Fruit fly (Drosophila melanogaster) whole organism, wandering third instar larva: ENCODE measurements around the gene CG17549.

Source experiments
- Abd-B ChIP-seq: fragments of >200 bp; optimal IDR thresholded peaks from 2 replicates; lab custom pipeline; 2017; ENCODE audit warnings: missing biosample characterization, missing genetic modification characterization
- CG32264 ChIP-seq: fragments of 200-800 bp; sonication (Bioruptor generic); optimal IDR thresholded peaks from 2 replicates; lab custom pipeline; 2016; ENCODE audit warnings: missing biosample characterization, missing genetic modification characterization
- CG9705 ChIP-seq: fragments of 200-800 bp; sonication (Bioruptor generic); optimal IDR thresholded peaks from 2 replicates; lab custom pipeline; 2018; ENCODE audit warnings: missing biosample characterization, mild to moderate bottlenecking, missing genetic modification characterization
- CrebA ChIP-seq: fragments of 200-800 bp; sonication (Bioruptor generic); optimal IDR thresholded peaks from 2 replicates; lab custom pipeline; 2016; ENCODE audit warnings: missing biosample characterization, mild to moderate bottlenecking, missing genetic modification characterization, borderline replicate concordance
- Dfd ChIP-seq: fragments of >200 bp; optimal IDR thresholded peaks from 2 replicates; lab custom pipeline; 2017; ENCODE audit warnings: missing biosample characterization, missing genetic modification characterization
- Dif ChIP-seq: fragments of 200-275, 200-300 bp; sonication (Bioruptor generic); optimal IDR thresholded peaks from 2 replicates; lab custom pipeline; 2018; ENCODE audit warnings: missing biosample characterization, missing genetic modification characterization; ENCODE audit not compliant: partially characterized antibody
- GATAd ChIP-seq: sonication (Bioruptor generic); optimal IDR thresholded peaks from 2 replicates; lab custom pipeline; 2016; ENCODE audit warnings: missing biosample characterization, missing genetic modification characterization
- HLH106 ChIP-seq: fragments of 200-800 bp; optimal IDR thresholded peaks from 3 replicates; lab custom pipeline; 2019; ENCODE audit warnings: missing biosample characterization, mild to moderate bottlenecking, missing genetic modification characterization, moderate library complexity
- Hnf4 ChIP-seq: fragments of 200-800 bp; sonication (Bioruptor generic); optimal IDR thresholded peaks from 2 replicates; lab custom pipeline; 2016; ENCODE audit warnings: missing biosample characterization, mild to moderate bottlenecking, missing genetic modification characterization
- Hr83 ChIP-seq: fragments of 200-300 bp; sonication (Bioruptor generic); optimal IDR thresholded peaks from 2 replicates; lab custom pipeline; 2016; ENCODE audit warnings: missing biosample characterization, mild to moderate bottlenecking, missing genetic modification characterization, moderate library complexity; ENCODE audit not compliant: poor library complexity, severe bottlenecking
- Mio ChIP-seq: sonication (Bioruptor generic); optimal IDR thresholded peaks from 2 replicates; lab custom pipeline; 2016; ENCODE audit warnings: missing biosample characterization, missing genetic modification characterization
- Myc ChIP-seq: fragments of >200 bp; optimal IDR thresholded peaks from 2 replicates; lab custom pipeline; 2017
- N ChIP-seq: fragments of >200 bp; optimal IDR thresholded peaks from 2 replicates; lab custom pipeline; 2018; ENCODE audit warnings: missing biosample characterization, missing external identifiers, missing genetic modification characterization
- OdsH ChIP-seq: fragments of 200-800 bp; sonication (Bioruptor generic); optimal IDR thresholded peaks from 2 replicates; lab custom pipeline; 2016; ENCODE audit warnings: missing biosample characterization, mild to moderate bottlenecking, missing genetic modification characterization
- Rel ChIP-seq, 2 experiments: fragments of 200-800 bp; sonication (Bioruptor generic) in 1 of 2; optimal IDR thresholded peaks; 2 replicates in 1 of 2; 3 replicates in 1 of 2; lab custom pipeline; 2016 to 2019; ENCODE audit warnings: mild to moderate bottlenecking in 2 of 2, missing biosample characterization in 2 of 2, missing genetic modification characterization in 2 of 2, moderate library complexity in 1 of 2
- Vsx2 ChIP-seq: fragments of 200-300, 225-300 bp; sonication (Bioruptor generic); optimal IDR thresholded peaks from 2 replicates; lab custom pipeline; 2018; ENCODE audit warnings: missing biosample characterization, missing genetic modification characterization; ENCODE audit not compliant: partially characterized antibody
- brk ChIP-seq: fragments of 200-800 bp; sonication (Bioruptor generic); optimal IDR thresholded peaks from 2 replicates; lab custom pipeline; 2016; ENCODE audit warnings: missing biosample characterization, mild to moderate bottlenecking, missing genetic modification characterization
- dl ChIP-seq, 2 experiments: fragments of 175-275, 200-275 bp in 1 of 2; fragments of 200-275 bp in 1 of 2; sonication (Bioruptor generic); optimal IDR thresholded peaks; lab custom pipeline; 2018; ENCODE audit warnings: mild to moderate bottlenecking in 2 of 2, missing biosample characterization in 2 of 2, missing genetic modification characterization in 2 of 2, moderate library complexity in 2 of 2; ENCODE audit not compliant: partially characterized antibody in 2 of 2, insufficient read depth in 1 of 2
- dmrt93B ChIP-seq: fragments of 200-800 bp; sonication (Bioruptor generic); optimal IDR thresholded peaks from 2 replicates; lab custom pipeline; 2018; ENCODE audit warnings: missing biosample characterization, mild to moderate bottlenecking, missing genetic modification characterization
- dsf ChIP-seq: sonication (Bioruptor generic); optimal IDR thresholded peaks from 2 replicates; lab custom pipeline; 2016; ENCODE audit warnings: missing biosample characterization, missing genetic modification characterization, borderline replicate concordance
- ey ChIP-seq: fragments of 200-800 bp; sonication (Bioruptor generic); optimal IDR thresholded peaks from 2 replicates; lab custom pipeline; 2016; ENCODE audit warnings: missing biosample characterization, missing genetic modification characterization
- foxo ChIP-seq, 2 experiments: fragments of 200-800 bp; sonication (Bioruptor generic); optimal IDR thresholded peaks; 2 replicates in 1 of 2; 3 replicates in 1 of 2; lab custom pipeline; 2016 to 2017; ENCODE audit warnings: missing biosample characterization in 2 of 2, missing genetic modification characterization in 2 of 2
- fru ChIP-seq: fragments of 200-800 bp; sonication (Bioruptor generic); optimal IDR thresholded peaks from 3 replicates; lab custom pipeline; 2016; ENCODE audit warnings: missing biosample characterization, mild to moderate bottlenecking, missing genetic modification characterization
- h ChIP-seq: fragments of 200-800 bp; sonication (Bioruptor generic); optimal IDR thresholded peaks from 3 replicates; lab custom pipeline; 2016; ENCODE audit warnings: missing biosample characterization, mild to moderate bottlenecking, missing genetic modification characterization
- lola ChIP-seq: fragments of >200 bp; optimal IDR thresholded peaks from 2 replicates; lab custom pipeline; 2017; ENCODE audit warnings: missing biosample characterization, missing genetic modification characterization
- pan ChIP-seq: fragments of >200 bp; optimal IDR thresholded peaks from 2 replicates; lab custom pipeline; 2017
- sage ChIP-seq: fragments of 200-800 bp; sonication (Bioruptor generic); optimal IDR thresholded peaks from 2 replicates; lab custom pipeline; 2016; ENCODE audit warnings: missing biosample characterization, mild to moderate bottlenecking, missing genetic modification characterization
- sv ChIP-seq: fragments of 200-800 bp; sonication (Bioruptor generic); optimal IDR thresholded peaks from 3 replicates; lab custom pipeline; 2016; ENCODE audit warnings: missing biosample characterization, missing genetic modification characterization
- usp ChIP-seq: fragments of >200 bp; optimal IDR thresholded peaks from 2 replicates; lab custom pipeline; 2017; ENCODE audit warnings: missing biosample characterization, missing genetic modification characterization
- woc ChIP-seq: sonication (Bioruptor generic); optimal IDR thresholded peaks from 2 replicates; lab custom pipeline; 2016; ENCODE audit warnings: missing biosample characterization, mild to moderate bottlenecking, missing genetic modification characterization

CG17549 gene

DNA sequence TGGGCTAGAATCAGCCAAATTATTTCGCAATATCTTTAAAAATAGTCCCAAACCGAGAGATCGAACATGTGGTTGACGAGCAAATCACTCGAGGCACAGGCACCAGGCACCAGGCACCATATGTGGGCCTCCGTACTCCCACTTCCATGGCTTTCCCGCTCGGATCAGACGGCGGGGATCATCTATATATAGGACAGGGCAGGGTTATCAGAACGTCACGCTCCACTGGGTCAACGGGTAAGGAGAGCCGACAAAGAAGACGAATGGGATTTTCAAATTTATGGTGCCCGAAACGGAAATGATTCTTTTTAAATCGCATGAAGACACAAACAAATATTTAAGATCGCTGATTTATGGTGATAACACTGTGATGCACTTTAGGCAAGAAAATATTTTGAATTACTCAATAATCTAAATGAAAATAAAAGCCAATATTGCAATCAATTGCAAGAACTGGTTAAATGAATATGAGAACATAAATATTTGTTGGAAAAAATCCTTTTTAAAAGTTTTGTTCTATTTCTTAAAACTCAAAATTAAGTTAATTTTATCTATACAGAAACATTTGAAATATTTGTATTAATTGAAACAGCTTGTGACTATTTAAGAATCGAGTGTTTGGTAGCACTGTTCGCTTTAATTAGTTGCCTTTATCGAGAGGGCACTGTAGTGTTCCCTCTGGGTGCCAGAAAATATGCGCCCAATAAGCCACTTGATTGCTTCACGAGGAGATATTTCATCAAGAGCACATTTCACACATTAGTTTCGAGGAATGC lies 23.4 kb upstream of the CG17549 start:
- TF ChIP-seq dmrt93B (GFP tag; lab: Kevin White, UChicago) (no peak), sv (GFP tag; lab: Kevin White, UChicago) (no peak), foxo (GFP tag; optimal IDR thresholded peaks at IDR 0.05; lab: Kevin White, UChicago) (no peak), Hr83 (GFP tag; lab: Kevin White, UChicago) (no peak), Hnf4 (no peak), Abd-B (no peak), Dif (no peak), h (GFP tag; lab: Kevin White, UChicago) (no peak), fru (no peak), Mio (no peak), brk (GFP tag; lab: Kevin White, UChicago) (no peak), Dfd (no peak), N (GFP tag; lab: Kevin White, UChicago) (no peak), lola (GFP tag; lab: Kevin White, UChicago) (no peak)

DNA sequence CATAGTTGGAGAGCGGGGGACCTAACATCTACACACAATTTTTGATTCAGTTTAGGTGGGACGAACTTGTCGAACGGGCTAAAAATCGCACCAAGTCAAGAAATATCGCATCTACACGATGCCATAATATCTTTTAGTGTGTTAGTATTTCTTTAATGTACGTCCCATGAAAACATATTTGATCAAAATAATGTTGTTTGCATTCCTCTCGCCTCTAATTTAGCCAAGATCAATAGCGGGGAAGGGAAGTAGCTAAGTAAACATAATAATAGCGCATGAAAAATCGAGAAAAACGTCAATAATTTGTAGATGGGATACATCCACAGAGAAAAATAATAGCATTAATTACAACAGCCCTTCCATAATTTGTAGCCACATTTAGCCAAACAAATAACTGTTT lies 22.1 kb upstream of the CG17549 start:
- TF ChIP-seq ey (GFP tag; lab: Kevin White, UChicago) (no peak), h (GFP tag; lab: Kevin White, UChicago) (no peak), dl (GFP tag; optimal IDR thresholded peaks at IDR 0.05; lab: Kevin White, UChicago; ENCODE audit: insufficient read depth in 1 of 2, partially characterized antibody in 2 of 2) (no peak), CG9705 (GFP tag; lab: Kevin White, UChicago) (no peak), OdsH (GFP tag; lab: Kevin White, UChicago) (no peak), CrebA (GFP tag; lab: Kevin White, UChicago) (no peak), sv (GFP tag; lab: Kevin White, UChicago) (no peak), Abd-B (no peak), Dfd (no peak), Myc (lab: Kevin White, UChicago) (no peak), pan (lab: Kevin White, UChicago) (no peak), dsf (GFP tag; lab: Kevin White, UChicago) (no peak), Vsx2 (GFP tag; lab: Kevin White, UChicago) (no peak), CG32264 (GFP tag; lab: Kevin White, UChicago) (no peak), Dif (no peak), Mio (no peak), fru (no peak), Rel (GFP tag; optimal IDR thresholded peaks at IDR 0.05; lab: Kevin White, UChicago) (no peak), Rel (tag; optimal IDR thresholded peaks at IDR 0.05; lab: Kevin White, UChicago) (no peak), GATAd (GFP tag; lab: Kevin White, UChicago) (no peak), usp (GFP tag; lab: Kevin White, UChicago) (no peak)

dm6 chr2L:19406419-19406818 lies 16.5 kb upstream of the CG17549 start:
- TF ChIP-seq Myc (lab: Kevin White, UChicago) (no peak), lola (GFP tag; lab: Kevin White, UChicago) (no peak), Dif (no peak)

DNA sequence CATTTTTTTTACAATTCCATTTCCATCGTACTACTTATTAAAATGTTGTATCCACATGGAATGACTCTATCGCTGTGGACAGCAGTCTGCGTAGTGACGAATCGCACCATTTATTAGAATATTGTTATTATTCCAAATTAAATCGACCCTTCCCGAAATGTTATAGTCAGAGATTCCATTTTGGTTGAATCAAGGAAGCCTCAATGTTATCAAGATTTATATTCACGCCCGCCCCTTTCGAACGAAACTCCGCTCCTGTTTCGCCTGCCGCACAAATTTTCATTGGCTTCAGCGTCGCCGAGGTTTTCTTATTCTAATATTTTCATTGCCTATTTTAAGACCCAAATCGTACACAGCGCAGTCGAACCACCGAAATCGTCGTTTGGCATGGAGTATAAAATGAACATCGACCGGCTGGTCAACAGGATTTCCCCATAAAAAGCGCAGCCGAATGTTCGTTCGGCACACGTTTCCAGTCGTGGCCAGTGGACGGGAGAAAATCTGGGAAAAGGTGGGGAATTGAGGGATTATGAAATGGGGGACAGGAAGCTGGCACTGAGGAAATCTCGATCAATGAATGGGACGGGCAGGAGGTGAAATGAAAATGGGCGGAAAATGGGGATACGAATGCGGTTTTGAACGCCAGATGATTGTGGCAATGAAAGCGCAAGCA lies 15.9 kb upstream of the CG17549 start:
- TF ChIP-seq lola (GFP tag; lab: Kevin White, UChicago) (no peak), Dif (no peak), Myc (lab: Kevin White, UChicago) (no peak), GATAd (GFP tag; lab: Kevin White, UChicago) (no peak), h (GFP tag; lab: Kevin White, UChicago) (no peak), dl (GFP tag; optimal IDR thresholded peaks at IDR 0.05; lab: Kevin White, UChicago; ENCODE audit: insufficient read depth in 1 of 2, partially characterized antibody in 2 of 2) (no peak), Rel (GFP tag; optimal IDR thresholded peaks at IDR 0.05; lab: Kevin White, UChicago) (no peak), Rel (tag; optimal IDR thresholded peaks at IDR 0.05; lab: Kevin White, UChicago) (no peak), Vsx2 (GFP tag; lab: Kevin White, UChicago) (no peak), HLH106 (tag; lab: Kevin White, UChicago) (no peak), woc (GFP tag; lab: Kevin White, UChicago) (no peak), pan (lab: Kevin White, UChicago) (no peak), ey (GFP tag; lab: Kevin White, UChicago) (no peak), sage (GFP tag; lab: Kevin White, UChicago) (no peak), foxo (GFP tag; optimal IDR thresholded peaks at IDR 0.05; lab: Kevin White, UChicago) (no peak)
- TF ChIP-seq, all 38 proteins: peak for 0
